Worm (Caenorhabditis elegans) whole organism, late embryonic: ENCODE measurements around the gene pph-5.

Source experiments
- ama-1 ChIP-seq: fragments of 150-350 bp; optimal IDR thresholded peaks from 2 replicates; lab custom pipeline; 2014
- ceh-30 ChIP-seq: fragments of 150-350 bp; optimal IDR thresholded peaks from 2 replicates; lab custom pipeline; 2014; ENCODE audit warnings: missing biosample characterization, missing genetic modification characterization
- ceh-6 ChIP-seq: fragments of 200-800 bp; sonication (Bioruptor generic); optimal IDR thresholded peaks from 2 replicates; lab custom pipeline; 2018; ENCODE audit warnings: mild to moderate bottlenecking, missing genetic modification characterization, missing compliant biosample characterization
- elt-2 ChIP-seq: sonication (generic microtip); optimal IDR thresholded peaks from 2 replicates; lab custom pipeline; 2016; ENCODE audit warnings: missing genetic modification reagents, missing genetic modification characterization, missing compliant biosample characterization
- fkh-10 ChIP-seq: fragments of 150-350 bp; optimal IDR thresholded peaks from 2 replicates; lab custom pipeline; 2014; ENCODE audit warnings: missing biosample characterization, missing genetic modification reagents, missing genetic modification characterization
- hlh-8 ChIP-seq: sonication (generic microtip); optimal IDR thresholded peaks from 2 replicates; lab custom pipeline; 2016; ENCODE audit warnings: missing genotype, missing genetic modification characterization, missing compliant biosample characterization
- madf-2 ChIP-seq: sonication (generic microtip); optimal IDR thresholded peaks from 2 replicates; lab custom pipeline; 2017; ENCODE audit warnings: missing genetic modification characterization, missing compliant biosample characterization
- nhr-11 ChIP-seq: fragments of 150-350 bp; optimal IDR thresholded peaks from 2 replicates; lab custom pipeline; 2014; ENCODE audit warnings: missing biosample characterization, missing genetic modification characterization
- pat-9 ChIP-seq: fragments of 200-800 bp; sonication (Bioruptor generic); optimal IDR thresholded peaks from 2 replicates; lab custom pipeline; 2018; ENCODE audit warnings: mild to moderate bottlenecking, missing genetic modification characterization, moderate library complexity, missing compliant biosample characterization
- pha-4 ChIP-seq: fragments of 150-350 bp; optimal IDR thresholded peaks from 2 replicates; lab custom pipeline; 2018; ENCODE audit warnings: missing biosample characterization, missing genetic modification reagents, missing genetic modification characterization
- pros-1 ChIP-seq: fragments of 150-350 bp; optimal IDR thresholded peaks from 2 replicates; lab custom pipeline; 2014; ENCODE audit warnings: missing biosample characterization, missing genetic modification reagents, missing genetic modification characterization
- sox-2 ChIP-seq: fragments of 200-800 bp; sonication (Bioruptor generic); IDR thresholded peaks from 2 replicates; pipeline ENCODE4 v1.3.6; 2022; ENCODE audit warnings: missing genetic modification reagents, missing genetic modification characterization, missing compliant biosample characterization

ce11 chrV:19153806-19154205 is 36.5 kb upstream of the pph-5 start, which contains the start of gene tsp-13:
- TF ChIP-seq pros-1 (tag; lab: Kevin White, UChicago): no peak
- no peak for TF ChIP-seq ceh-30
- no peak for TF ChIP-seq pat-9 (tag; lab: Kevin White, UChicago)
- no peak for TF ChIP-seq fkh-10 (GFP tag; lab: Kevin White, UChicago)
- TF ChIP-seq hlh-8: no peak
- no peak for TF ChIP-seq ceh-6 (GFP tag; lab: Kevin White, UChicago)
- TF ChIP-seq sox-2: no peak
- TF ChIP-seq madf-2 (tag; lab: Kevin White, UChicago): no peak
- TF ChIP-seq pha-4 (tag; lab: Kevin White, UChicago): no peak
- no peak for TF ChIP-seq elt-2 (tag; lab: Kevin White, UChicago)
- TF ChIP-seq nhr-11: no peak
- TF ChIP-seq ama-1 (lab: Kevin White, UChicago): no peak
